Worm (Caenorhabditis elegans) whole organism, L1 larva: ENCODE data around the gene C46F11.5.

Source experiments
- C04F5.9 ChIP-seq: sonication (generic microtip); optimal IDR thresholded peaks from 2 replicates; lab custom pipeline; 2016; ENCODE audit warnings: missing genetic modification characterization, missing compliant biosample characterization
- C34B4.2 ChIP-seq: sonication (generic microtip); optimal IDR thresholded peaks from 2 replicates; lab custom pipeline; 2017; ENCODE audit warnings: mild to moderate bottlenecking, missing genetic modification characterization, missing compliant biosample characterization
- Y116A8C.19 ChIP-seq: sonication (generic microtip); optimal IDR thresholded peaks from 2 replicates; lab custom pipeline; 2016; ENCODE audit warnings: missing compliant biosample characterization, missing genetic modification characterization, borderline replicate concordance
- aha-1 ChIP-seq: fragments of 150-350 bp; optimal IDR thresholded peaks from 2 replicates; lab custom pipeline; 2014; ENCODE audit warnings: missing biosample characterization, missing genetic modification characterization
- alr-1 ChIP-seq: fragments of 200-800 bp; sonication (Bioruptor generic); optimal IDR thresholded peaks from 2 replicates; lab custom pipeline; 2018; ENCODE audit warnings: borderline replicate concordance, mild to moderate bottlenecking, missing genetic modification characterization, missing compliant biosample characterization
- ama-1 ChIP-seq: fragments of 150-350 bp; optimal IDR thresholded peaks from 2 replicates; lab custom pipeline; 2014
- blmp-1 ChIP-seq: fragments of 150-350 bp; optimal IDR thresholded peaks from 2 replicates; lab custom pipeline; 2014; ENCODE audit warnings: missing biosample characterization, missing genetic modification characterization
- ceh-8 ChIP-seq: fragments of 200-800 bp; sonication (Bioruptor generic); optimal IDR thresholded peaks from 2 replicates; lab custom pipeline; 2018; ENCODE audit warnings: mild to moderate bottlenecking, missing genetic modification characterization, moderate library complexity, missing compliant biosample characterization
- ceh-82 ChIP-seq, 3 experiments: fragments of 150-350 bp in 1 of 3; sonication (generic microtip) in 2 of 3; optimal IDR thresholded peaks; 2 replicates each; lab custom pipeline; 2014 to 2017; ENCODE audit warnings: missing biosample characterization in 3 of 3, missing genetic modification characterization in 3 of 3
- ceh-88 ChIP-seq: fragments of 200-800 bp; sonication (Bioruptor generic); IDR thresholded peaks from 2 replicates; pipeline ENCODE4 v1.3.6; 2022; ENCODE audit warnings: missing genetic modification characterization, missing compliant biosample characterization
- ceh-90 ChIP-seq: sonication (generic microtip); optimal IDR thresholded peaks from 2 replicates; lab custom pipeline; 2016; ENCODE audit warnings: missing genetic modification characterization, missing compliant biosample characterization
- dsc-1 ChIP-seq: sonication (generic microtip); optimal IDR thresholded peaks from 2 replicates; lab custom pipeline; 2016; ENCODE audit warnings: mild to moderate bottlenecking, missing genetic modification characterization, missing compliant biosample characterization
- efl-1 ChIP-seq, 4 experiments: fragments of 150-350 bp; optimal IDR thresholded peaks in 3 of 4; peaks in 1 of 4; 1 replicate in 1 of 4; 2 replicates in 3 of 4; lab custom pipeline; 2014; ENCODE audit warnings: missing biosample characterization in 2 of 4, missing genetic modification characterization in 2 of 4, missing genetic modification reagents in 2 of 4
- egl-13 ChIP-seq: sonication (generic microtip); optimal IDR thresholded peaks from 2 replicates; lab custom pipeline; 2016; ENCODE audit warnings: missing genotype, missing genetic modification reagents, missing genetic modification characterization, missing compliant biosample characterization
- elt-2 ChIP-seq: sonication (generic microtip); optimal IDR thresholded peaks from 2 replicates; lab custom pipeline; 2016; ENCODE audit warnings: missing genetic modification characterization, mild to moderate bottlenecking, inconsistent platforms, missing compliant biosample characterization, missing genetic modification reagents
- ets-5 ChIP-seq: fragments of 200-800 bp; sonication (Bioruptor generic); IDR thresholded peaks from 2 replicates; pipeline ENCODE4 v1.3.6; 2022; ENCODE audit warnings: missing genetic modification characterization, missing compliant biosample characterization
- fkh-4 ChIP-seq: sonication (generic microtip); optimal IDR thresholded peaks from 2 replicates; lab custom pipeline; 2016; ENCODE audit warnings: missing compliant biosample characterization, missing genetic modification characterization, borderline replicate concordance
- fkh-8 ChIP-seq: sonication (generic microtip); optimal IDR thresholded peaks from 2 replicates; lab custom pipeline; 2016; ENCODE audit warnings: mild to moderate bottlenecking, missing genetic modification characterization, missing compliant biosample characterization
- fos-1 ChIP-seq: fragments of 150-350 bp; optimal IDR thresholded peaks from 2 replicates; lab custom pipeline; 2014; ENCODE audit warnings: missing biosample characterization, missing genetic modification characterization
- grh-1 ChIP-seq: fragments of 200-800 bp; sonication (Bioruptor generic); IDR thresholded peaks from 2 replicates; pipeline ENCODE4 v1.3.6; 2022; ENCODE audit warnings: missing genetic modification reagents, missing genetic modification characterization, missing compliant biosample characterization
- hlh-17 ChIP-seq: fragments of 200-800 bp; sonication (Bioruptor generic); optimal IDR thresholded peaks from 2 replicates; lab custom pipeline; 2018; ENCODE audit warnings: missing genetic modification characterization, mild to moderate bottlenecking, missing compliant biosample characterization, moderate library complexity, borderline replicate concordance
- hpl-2 ChIP-seq: fragments of 150-350 bp; optimal IDR thresholded peaks from 2 replicates; lab custom pipeline; 2014; ENCODE audit warnings: missing biosample characterization, missing genetic modification reagents, missing genetic modification characterization
- irx-1 ChIP-seq: sonication (generic microtip); optimal IDR thresholded peaks from 2 replicates; lab custom pipeline; 2016; ENCODE audit warnings: missing genetic modification characterization, missing compliant biosample characterization
- lin-14 ChIP-seq: fragments of 200-800 bp; sonication (Bioruptor generic); optimal IDR thresholded peaks from 2 replicates; lab custom pipeline; 2018; ENCODE audit warnings: mild to moderate bottlenecking, missing genetic modification characterization, moderate library complexity, missing compliant biosample characterization
- lin-15B ChIP-seq: fragments of 150-350 bp; sonication (generic microtip); optimal IDR thresholded peaks from 3 replicates; lab custom pipeline; 2014; ENCODE audit warnings: missing biosample characterization, missing genetic modification characterization
- lin-35 ChIP-seq, 2 experiments: fragments of 150-350 bp; optimal IDR thresholded peaks; 2 replicates each; lab custom pipeline; 2014; ENCODE audit warnings: missing biosample characterization in 2 of 2, missing genetic modification characterization in 2 of 2, missing genetic modification reagents in 2 of 2
- lin-39 ChIP-seq: fragments of 150-350 bp; optimal IDR thresholded peaks from 2 replicates; lab custom pipeline; 2014; ENCODE audit warnings: missing biosample characterization, missing genetic modification reagents, missing genetic modification characterization
- lir-3 ChIP-seq: sonication (generic microtip); optimal IDR thresholded peaks from 2 replicates; lab custom pipeline; 2016; ENCODE audit warnings: mild to moderate bottlenecking, missing genetic modification characterization, moderate library complexity, missing compliant biosample characterization; ENCODE audit not compliant: poor library complexity
- mab-9 ChIP-seq: fragments of 200-800 bp; sonication (Bioruptor generic); IDR thresholded peaks from 2 replicates; pipeline ENCODE4 v1.3.6; 2022; ENCODE audit warnings: missing genetic modification reagents, missing genetic modification characterization, missing compliant biosample characterization
- mdl-1 ChIP-seq, 2 experiments: fragments of 150-350 bp; optimal IDR thresholded peaks; 2 replicates each; lab custom pipeline; 2014 to 2017; ENCODE audit warnings: missing biosample characterization in 2 of 2, missing genetic modification characterization in 2 of 2, inconsistent platforms in 1 of 2
- mef-2 ChIP-seq: fragments of 150-350 bp; optimal IDR thresholded peaks from 2 replicates; lab custom pipeline; 2014; ENCODE audit warnings: missing biosample characterization, missing genetic modification characterization
- mep-1 ChIP-seq: fragments of 150-350 bp; optimal IDR thresholded peaks from 2 replicates; lab custom pipeline; 2014; ENCODE audit warnings: missing biosample characterization, missing genetic modification characterization
- nhr-11 ChIP-seq: fragments of 150-350 bp; optimal IDR thresholded peaks from 2 replicates; lab custom pipeline; 2014; ENCODE audit warnings: missing biosample characterization, missing genetic modification characterization
- nhr-20 ChIP-seq: sonication (generic microtip); optimal IDR thresholded peaks from 2 replicates; lab custom pipeline; 2016; ENCODE audit warnings: mild to moderate bottlenecking, missing genetic modification characterization, missing compliant biosample characterization
- nhr-237 ChIP-seq: fragments of 150-350 bp; optimal IDR thresholded peaks from 2 replicates; lab custom pipeline; 2014; ENCODE audit warnings: missing biosample characterization, missing genetic modification characterization
- nhr-84 ChIP-seq: sonication (generic microtip); optimal IDR thresholded peaks from 2 replicates; lab custom pipeline; 2017; ENCODE audit warnings: missing biosample characterization, missing genetic modification characterization
- nhr-90 ChIP-seq: sonication (generic microtip); optimal IDR thresholded peaks from 2 replicates; lab custom pipeline; 2016; ENCODE audit warnings: mild to moderate bottlenecking, missing genetic modification characterization, missing compliant biosample characterization; ENCODE audit not compliant: poor library complexity
- pqm-1 ChIP-seq: sonication (generic microtip); optimal IDR thresholded peaks from 3 replicates; lab custom pipeline; 2017; ENCODE audit warnings: missing biosample characterization, missing genetic modification characterization
- skn-1 ChIP-seq: fragments of 150-350 bp; optimal IDR thresholded peaks from 2 replicates; lab custom pipeline; 2014; ENCODE audit warnings: missing biosample characterization, missing genetic modification characterization
- snpc-4 ChIP-seq: fragments of 150-350 bp; optimal IDR thresholded peaks from 2 replicates; lab custom pipeline; 2014; ENCODE audit warnings: missing biosample characterization, missing genetic modification characterization
- sox-4 ChIP-seq: sonication (generic microtip); optimal IDR thresholded peaks from 2 replicates; lab custom pipeline; 2016; ENCODE audit warnings: missing genetic modification characterization, missing compliant biosample characterization
- swsn-7 ChIP-seq: sonication (generic microtip); optimal IDR thresholded peaks from 2 replicates; lab custom pipeline; 2016; ENCODE audit warnings: missing genetic modification characterization, missing compliant biosample characterization
- tbx-2 ChIP-seq: sonication (generic microtip); optimal IDR thresholded peaks from 2 replicates; lab custom pipeline; 2016; ENCODE audit warnings: missing genetic modification characterization, missing compliant biosample characterization
- unc-98 ChIP-seq: fragments of 200-800 bp; sonication (Bioruptor generic); IDR thresholded peaks from 2 replicates; pipeline ENCODE4 v1.3.6; 2022; ENCODE audit warnings: missing genetic modification characterization, missing compliant biosample characterization
- xbp-1 ChIP-seq: sonication (generic microtip); optimal IDR thresholded peaks from 2 replicates; lab custom pipeline; 2016; ENCODE audit warnings: missing genetic modification characterization, missing compliant biosample characterization
- zip-4 ChIP-seq: fragments of 200-800 bp; sonication (Bioruptor generic); optimal IDR thresholded peaks from 2 replicates; lab custom pipeline; 2018; ENCODE audit warnings: mild to moderate bottlenecking, missing genetic modification characterization, moderate library complexity, missing compliant biosample characterization

C46F11.5 gene

ce11 chrIII:3650677-3651315, 6.6 kb downstream of the C46F11.5 start, which contains the start of the genes madf-8 and gsr-1 (continued):
- TF ChIP-seq ets-5 (GFP tag; lab: Robert Waterston, UW) (no peak), egl-13 (tag; lab: Kevin White, UChicago) (peak; percentile 4), blmp-1 (tag; lab: Kevin White, UChicago) (no peak), tbx-2 (tag; lab: Kevin White, UChicago) (peak; percentile 40), ceh-88 (GFP tag; lab: Robert Waterston, UW) (no peak), xbp-1 (tag; lab: Kevin White, UChicago) (peak; percentile 73), lin-15B (tag; lab: Kevin White, UChicago) (peak; percentile 45), lin-14 (peak; percentile 56), hlh-17 (no peak), Y116A8C.19 (tag; lab: Kevin White, UChicago) (no peak), nhr-20 (peak; percentile 33), zip-4 (no peak), mef-2 (tag; lab: Kevin White, UChicago) (no peak), ceh-90 (no peak), nhr-84 (tag; lab: Kevin White, UChicago) (no peak), skn-1 (peak; percentile 53), nhr-237 (tag; lab: Kevin White, UChicago) (no peak), lin-35 (GFP tag; optimal IDR thresholded peaks at IDR 0.05; lab: Kevin White, UChicago) (peak; percentile 77 to 84), unc-98 (GFP tag; lab: Robert Waterston, UW) (no peak), fos-1 (tag; lab: Kevin White, UChicago) (no peak), irx-1 (tag; lab: Kevin White, UChicago) (peak; percentile 63), ceh-8 (GFP tag; lab: Kevin White, UChicago) (no peak), efl-1 (optimal IDR thresholded peaks at IDR 0.05; lab: Kevin White, UChicago) (peak; percentile 88 to 89), efl-1 (GFP tag; optimal IDR thresholded peaks at IDR 0.05 in 1 of 2; lab: Kevin White, UChicago) (peak; percentile 86 to 98), C34B4.2 (tag; lab: Kevin White, UChicago) (no peak), mdl-1 (tag; optimal IDR thresholded peaks at IDR 0.05; lab: Kevin White, UChicago) (peak in 1 of 2 experiments; percentile 33), nhr-90 (no peak), ceh-82 (tag; optimal IDR thresholded peaks at IDR 0.05; lab: Kevin White, UChicago) (peak; percentile 40 to 49 (median 43)), swsn-7 (tag; lab: Kevin White, UChicago) (peak; percentile 60), ama-1 (lab: Kevin White, UChicago) (no peak)
- TF ChIP-seq, all 84 proteins: peak for 33

ce11 chrIII:3650266-3650665, 7.1 kb downstream of the C46F11.5 start:
- no peak for TF ChIP-seq nhr-20
- TF ChIP-seq lin-14, result peak; percentile 28
- TF ChIP-seq mep-1 (tag; lab: Kevin White, UChicago), result peak; percentile 24
- no peak for TF ChIP-seq egl-13 (tag; lab: Kevin White, UChicago)
- TF ChIP-seq blmp-1 (tag; lab: Kevin White, UChicago), result peak; percentile 19
- no peak for TF ChIP-seq grh-1 (GFP tag; lab: Robert Waterston, UW)
- TF ChIP-seq skn-1, result peak; percentile 53
- TF ChIP-seq alr-1 (tag; lab: Kevin White, UChicago), result no peak

- TF ChIP-seq ama-1 (lab: Kevin White, UChicago) (no peak), mab-9 (GFP tag; lab: Robert Waterston, UW) (no peak), sox-4 (tag; lab: Kevin White, UChicago) (no peak), nhr-11 (tag; lab: Kevin White, UChicago) (no peak), elt-2 (tag; lab: Kevin White, UChicago) (no peak), ceh-88 (GFP tag; lab: Robert Waterston, UW) (no peak), Y116A8C.19 (tag; lab: Kevin White, UChicago) (no peak), ceh-90 (no peak), hpl-2 (GFP tag; lab: Kevin White, UChicago) (no peak), irx-1 (tag; lab: Kevin White, UChicago) (no peak), snpc-4 (tag; lab: Kevin White, UChicago) (no peak), C04F5.9 (tag; lab: Kevin White, UChicago) (no peak), lir-3 (tag; lab: Kevin White, UChicago) (no peak), dsc-1 (tag; lab: Kevin White, UChicago) (no peak), pqm-1 (tag; lab: Kevin White, UChicago) (no peak), xbp-1 (tag; lab: Kevin White, UChicago) (no peak), lin-39 (tag; lab: Kevin White, UChicago) (no peak), fkh-8 (tag; lab: Kevin White, UChicago) (no peak), aha-1 (tag; lab: Kevin White, UChicago) (no peak), fkh-4 (no peak)
- TF ChIP-seq, all 84 proteins: peak for 0
Measured at ce11 chrIII:3649305-3649704, 8.1 kb downstream of the C46F11.5 start.
